Fruit fly (Drosophila melanogaster): ENCODE results near the gene Pgant4.

Pgant4 gene

dm6 chr2L:3472242-3472641 lies at the start of gene Pgant4:
TSS of gene Pgant4 (plus strand) at chr2L:3472603.
- TF ChIP-seq noc (tag; optimal IDR thresholded peaks at IDR 0.05), result no peak

DNA sequence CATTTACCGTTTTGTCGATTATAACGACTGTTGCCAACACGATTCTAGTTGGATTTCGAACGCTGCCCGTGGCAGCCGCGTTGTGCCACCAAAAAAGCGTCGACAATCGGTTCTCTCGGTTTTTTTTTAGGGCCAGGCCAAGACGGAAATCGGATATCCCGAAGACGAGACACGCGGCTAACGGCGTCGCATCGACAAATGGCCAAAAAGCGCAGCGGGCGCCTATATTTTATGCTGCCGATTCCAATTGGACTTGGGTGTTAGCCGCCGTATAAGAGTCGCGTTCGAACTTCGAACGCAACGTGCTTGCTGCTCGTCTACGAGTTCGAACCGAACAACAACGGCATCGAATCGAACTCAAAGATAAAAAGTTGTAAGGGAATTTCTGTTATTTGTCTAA lies 49.6 kb upstream of the Pgant4 start:
- TF ChIP-seq noc (tag; optimal IDR thresholded peaks at IDR 0.05), result no peak

dm6 chr2L:3425947-3426346 lies 46.5 kb upstream of the Pgant4 start:
- TF ChIP-seq noc (tag; optimal IDR thresholded peaks at IDR 0.05), result no peak

- TF ChIP-seq noc (tag; optimal IDR thresholded peaks at IDR 0.05), result no peak
These were observed 45.7 kb upstream of the Pgant4 start, which contains the start of gene Pgant2 for dm6 chr2L:3426669-3427232. TSS of gene Pgant2 (minus strand) at chr2L:3426719.

- TF ChIP-seq noc (tag; optimal IDR thresholded peaks at IDR 0.05), result no peak
These were observed 43.8 kb upstream of the Pgant4 start for dm6 chr2L:3428419-3429097.

DNA sequence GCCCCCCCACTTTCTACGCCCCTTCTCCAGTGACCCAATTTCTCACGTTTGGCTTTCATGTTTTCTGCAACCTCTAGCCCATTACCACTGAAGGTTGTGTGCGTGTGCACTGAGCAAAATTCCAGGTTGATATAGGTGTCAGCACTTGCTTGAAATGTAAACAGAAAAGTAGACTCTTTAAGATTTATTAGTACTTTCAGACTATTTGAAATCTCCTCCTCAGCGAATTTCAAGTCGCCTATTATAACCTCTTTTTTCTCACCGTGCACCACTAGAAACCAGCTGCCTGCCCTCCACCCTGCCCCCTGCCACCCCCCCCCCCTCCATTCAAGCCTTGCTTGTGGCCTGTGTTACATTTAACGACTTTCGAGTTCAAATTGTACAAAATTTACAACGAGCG lies 37.3 kb upstream of the Pgant4 start:
- no peak for TF ChIP-seq noc (tag; optimal IDR thresholded peaks at IDR 0.05)

DNA sequence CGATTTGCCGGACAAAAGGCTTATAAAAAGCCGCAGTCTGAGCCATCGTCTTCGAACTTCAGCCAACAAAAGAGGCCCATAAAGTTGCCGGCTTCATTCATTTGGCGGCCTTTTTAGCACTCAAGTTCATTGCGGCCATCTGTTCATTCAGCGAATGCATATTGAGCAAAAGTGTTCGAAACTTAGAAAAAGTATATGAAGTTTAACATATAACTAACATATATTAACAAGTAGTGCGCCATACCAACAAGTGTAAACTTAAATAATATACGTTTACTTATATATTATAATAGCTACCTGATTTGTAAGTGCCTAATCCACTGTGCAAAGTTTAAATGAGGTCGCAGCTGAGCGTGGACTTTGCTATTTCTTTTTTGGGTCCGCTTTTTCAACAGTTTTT lies 36.1 kb upstream of the Pgant4 start:
- TF ChIP-seq noc (tag; optimal IDR thresholded peaks at IDR 0.05), result no peak

dm6 chr2L:3437068-3437467 lies 35.3 kb upstream of the Pgant4 start:
- no peak for TF ChIP-seq noc (tag; optimal IDR thresholded peaks at IDR 0.05)

DNA sequence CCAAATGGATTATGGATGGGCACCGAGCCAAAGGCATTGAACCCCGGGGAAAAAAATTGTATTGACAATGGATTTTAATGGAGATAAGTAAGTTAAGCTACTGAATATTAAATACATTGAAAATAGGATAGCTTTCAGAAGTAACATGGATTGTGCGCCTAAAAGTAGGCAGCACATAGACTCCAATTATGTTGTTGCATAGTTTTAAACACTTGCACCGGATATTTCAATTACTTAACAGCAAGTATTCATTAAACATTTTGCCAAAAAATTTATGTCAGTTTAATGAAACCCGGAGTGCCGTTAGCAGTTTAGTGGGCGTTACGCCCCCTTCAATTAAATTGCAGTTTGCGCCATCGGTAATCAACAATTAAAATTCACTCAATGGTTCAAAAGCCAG lies 34.3 kb upstream of the Pgant4 start:
- TF ChIP-seq noc (tag; optimal IDR thresholded peaks at IDR 0.05), result no peak

DNA sequence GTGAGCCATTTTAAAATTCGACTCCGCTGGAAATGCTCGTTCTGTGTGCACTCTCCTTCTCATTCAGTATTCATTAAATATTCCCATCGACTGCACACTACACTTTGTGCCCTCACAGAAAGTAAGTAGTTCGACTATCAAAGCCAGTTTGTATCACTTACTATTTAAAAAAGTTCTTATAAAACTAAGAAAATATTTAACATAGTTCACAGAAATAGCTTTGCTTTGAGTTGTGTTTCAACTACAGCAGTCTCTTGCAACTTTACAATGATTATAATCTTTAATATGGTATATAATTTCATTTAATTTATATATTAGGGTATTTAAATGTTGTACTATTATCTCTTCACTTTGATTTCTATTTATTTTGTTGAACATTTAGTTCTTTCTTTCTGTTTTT lies 32.9 kb upstream of the Pgant4 start:
- no peak for TF ChIP-seq noc (tag; optimal IDR thresholded peaks at IDR 0.05)

DNA sequence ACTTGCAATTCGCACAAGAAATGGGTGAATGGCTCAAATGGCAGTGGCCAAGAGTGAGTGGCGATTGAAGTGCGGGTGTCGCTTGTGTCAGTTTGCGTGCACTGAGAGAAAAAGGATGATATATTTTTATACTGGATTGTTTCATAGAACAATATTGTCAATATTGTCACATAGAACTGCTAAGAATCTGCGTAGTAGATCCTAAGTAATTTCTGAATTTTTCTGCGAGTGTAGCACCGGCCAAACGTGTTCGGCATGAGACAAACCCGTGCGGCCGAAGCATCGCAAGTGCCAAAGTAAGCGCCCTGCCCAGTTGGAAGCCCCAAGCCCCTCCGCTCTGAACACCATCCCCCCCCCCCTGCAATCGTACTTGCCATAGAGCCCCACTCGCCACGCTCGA lies 32.1 kb upstream of the Pgant4 start:
- TF ChIP-seq noc (tag; optimal IDR thresholded peaks at IDR 0.05), result no peak

- TF ChIP-seq noc (tag; optimal IDR thresholded peaks at IDR 0.05), result no peak
These were observed 31.2 kb upstream of the Pgant4 start for dm6 chr2L:3441158-3441557.

- no peak for TF ChIP-seq noc (tag; optimal IDR thresholded peaks at IDR 0.05)
These were observed 30.7 kb upstream of the Pgant4 start for dm6 chr2L:3441673-3442072.

DNA sequence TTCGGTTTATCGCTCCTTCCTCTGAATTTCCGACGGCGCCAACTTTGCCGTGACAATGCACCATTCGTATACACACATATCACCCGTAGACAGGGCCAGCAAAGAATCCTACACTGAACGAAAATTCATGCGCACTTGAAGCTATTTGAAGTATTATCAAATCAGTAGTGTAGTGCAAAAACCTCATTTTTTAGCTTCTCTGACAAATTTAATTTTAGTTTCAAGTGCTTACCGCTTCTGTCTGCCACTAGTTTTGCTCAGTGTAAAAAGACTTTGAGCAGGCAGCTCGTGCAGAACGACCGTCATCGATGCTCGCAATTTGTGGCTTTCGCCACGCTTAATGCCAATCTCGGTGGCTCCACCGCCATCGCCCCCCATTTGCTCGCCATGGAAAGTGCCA lies 27.6 kb upstream of the Pgant4 start:
- TF ChIP-seq noc (tag; optimal IDR thresholded peaks at IDR 0.05), result no peak

DNA sequence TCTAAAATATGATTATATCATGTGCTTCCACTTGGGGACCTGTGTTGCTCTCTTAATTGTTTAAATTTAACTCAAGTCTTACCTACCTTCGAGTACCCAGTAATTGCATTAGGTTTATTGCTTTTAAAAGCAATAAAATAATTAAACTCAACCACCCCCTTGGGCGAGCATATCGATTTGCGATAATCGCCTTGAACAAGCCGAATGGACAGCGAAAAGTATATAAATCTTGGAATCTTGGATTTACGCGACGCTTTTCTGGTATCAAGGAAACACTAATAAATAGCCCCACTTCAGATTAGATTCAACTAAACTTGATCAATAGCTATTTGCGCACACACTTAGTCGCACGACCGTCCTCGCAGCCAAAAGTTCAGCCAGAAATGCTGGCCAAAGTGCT lies 26.7 kb upstream of the Pgant4 start, which contains the start of gene CG2772:
TSS of gene CG2772 (plus strand) at position 338 of the 400 bp plus-strand sequence.
- TF ChIP-seq noc (tag; optimal IDR thresholded peaks at IDR 0.05), result peak; percentile 53

- no peak for TF ChIP-seq noc (tag; optimal IDR thresholded peaks at IDR 0.05)
These were observed 22.7 kb upstream of the Pgant4 start, which contains the start of gene Snx1 for dm6 chr2L:3449555-3450320. TSS of gene Snx1 (plus strand) at chr2L:3449683.

dm6 chr2L:3452286-3452685 lies 20.1 kb upstream of the Pgant4 start, which contains the start of gene CG12795:
TSS of gene CG12795 (plus strand) at chr2L:3452466.
- TF ChIP-seq noc (tag; optimal IDR thresholded peaks at IDR 0.05), result no peak
